Fruit fly (Drosophila melanogaster) whole organism, embryonic: Measurements from ENCODE around the gene BCAS2.

Experiments used
- Ada2b ChIP-seq: fragments of 200-800 bp; sonication (Bioruptor generic); IDR thresholded peaks from 2 replicates; pipeline ENCODE4 v1.3.6; 2022; ENCODE audit warnings: missing biosample characterization, missing genetic modification characterization
- Antp ChIP-seq: fragments of 200-800 bp; sonication (Bioruptor generic); optimal IDR thresholded peaks from 3 replicates; lab custom pipeline; 2016; ENCODE audit warnings: missing biosample characterization, missing genetic modification characterization
- CG10209 ChIP-seq: fragments of 200-800 bp; sonication (Bioruptor generic); optimal IDR thresholded peaks from 3 replicates; lab custom pipeline; 2017; ENCODE audit warnings: missing biosample characterization, mild to moderate bottlenecking, missing genetic modification characterization, missing genetic modification reagents
- CG10543 ChIP-seq: fragments of 200-800 bp; sonication (Bioruptor generic); optimal IDR thresholded peaks from 3 replicates; lab custom pipeline; 2017; ENCODE audit warnings: missing biosample characterization, mild to moderate bottlenecking, missing genetic modification characterization, moderate library complexity
- CG11247 ChIP-seq: fragments of 200-800 bp; sonication (Bioruptor generic); IDR thresholded peaks from 2 replicates; pipeline ENCODE4 v1.3.6; 2022; ENCODE audit warnings: missing biosample characterization, missing genetic modification characterization
- CG11456 ChIP-seq: fragments of 200-800 bp; sonication (Bioruptor generic); IDR thresholded peaks from 3 replicates; pipeline ENCODE4 v1.3.6; 2022; ENCODE audit warnings: missing biosample characterization, missing genetic modification characterization
- CG12299 ChIP-seq: fragments of 200-800 bp; sonication (Bioruptor generic); optimal IDR thresholded peaks from 2 replicates; lab custom pipeline; 2018; ENCODE audit warnings: missing biosample characterization, mild to moderate bottlenecking, missing genetic modification characterization
- CG13424 ChIP-seq: fragments of 200-800 bp; sonication (Bioruptor generic); optimal IDR thresholded peaks from 2 replicates; lab custom pipeline; 2019; ENCODE audit warnings: missing biosample characterization, mild to moderate bottlenecking, missing genetic modification characterization, moderate library complexity
- CG13624 ChIP-seq: fragments of 200-800 bp; sonication (Bioruptor generic); optimal IDR thresholded peaks from 2 replicates; lab custom pipeline; 2016; ENCODE audit warnings: missing biosample characterization, missing genetic modification characterization
- CG15514 ChIP-seq: fragments of 200-800 bp; sonication (Bioruptor generic); optimal IDR thresholded peaks from 3 replicates; lab custom pipeline; 2017; ENCODE audit warnings: missing biosample characterization, missing genetic modification characterization, mild to moderate bottlenecking, moderate library complexity, missing genetic modification reagents
- CG17361 ChIP-seq: fragments of 200-800 bp; sonication (Bioruptor generic); IDR thresholded peaks from 3 replicates; pipeline ENCODE4 v1.3.6; 2022; ENCODE audit warnings: missing biosample characterization, missing genetic modification characterization
- CG17612 ChIP-seq: fragments of 200-800 bp; sonication (Bioruptor generic); IDR thresholded peaks from 2 replicates; pipeline ENCODE4 v1.3.6; 2022; ENCODE audit warnings: missing biosample characterization, missing genetic modification characterization
- CG17912 ChIP-seq: fragments of 200-800 bp; sonication (Bioruptor generic); optimal IDR thresholded peaks from 2 replicates; lab custom pipeline; 2018; ENCODE audit warnings: missing biosample characterization, mild to moderate bottlenecking, missing genetic modification characterization
- CG1792 ChIP-seq: fragments of 200-800 bp; sonication (Bioruptor generic); optimal IDR thresholded peaks from 2 replicates; lab custom pipeline; 2016; ENCODE audit warnings: missing biosample characterization, missing genetic modification characterization
- CG32767 ChIP-seq: fragments of 200-800 bp; sonication (Bioruptor generic); IDR thresholded peaks from 2 replicates; pipeline ENCODE4 v1.3.6; 2022; ENCODE audit warnings: missing biosample characterization, missing genetic modification characterization
- CG3407 ChIP-seq: fragments of 200-800 bp; sonication (Bioruptor generic); optimal IDR thresholded peaks from 2 replicates; lab custom pipeline; 2018; ENCODE audit warnings: missing biosample characterization, mild to moderate bottlenecking, missing genetic modification characterization
- CG4328 ChIP-seq: fragments of 200-800 bp; sonication (Bioruptor generic); optimal IDR thresholded peaks from 3 replicates; lab custom pipeline; 2017; ENCODE audit warnings: missing biosample characterization, missing genetic modification reagents, missing genetic modification characterization
- CG43689 ChIP-seq: fragments of 200-800 bp; sonication (Bioruptor generic); IDR thresholded peaks from 2 replicates; pipeline ENCODE4 v1.3.6; 2022; ENCODE audit warnings: missing biosample characterization, missing genetic modification characterization
- CG5953 ChIP-seq: fragments of 200-800 bp; sonication (Bioruptor generic); IDR thresholded peaks from 2 replicates; pipeline ENCODE4 v1.3.6; 2022; ENCODE audit warnings: missing biosample characterization, missing genetic modification characterization
- CG7372 ChIP-seq: fragments of 200-800 bp; sonication (Bioruptor generic); IDR thresholded peaks from 2 replicates; pipeline ENCODE4 v1.3.6; 2022; ENCODE audit warnings: missing biosample characterization, missing genetic modification characterization
- CG8290 ChIP-seq, 3 experiments: fragments of 200-800 bp; sonication (Bioruptor generic); optimal IDR thresholded peaks; 2 replicates each; lab custom pipeline; 2016 to 2019; ENCODE audit warnings: missing biosample characterization in 3 of 3, missing genetic modification characterization in 3 of 3, mild to moderate bottlenecking in 2 of 3, moderate library complexity in 1 of 3
- CG8924 ChIP-seq: fragments of 200-800 bp; optimal IDR thresholded peaks from 3 replicates; lab custom pipeline; 2019; ENCODE audit warnings: missing biosample characterization, mild to moderate bottlenecking, missing genetic modification characterization, moderate library complexity
- CG9215 ChIP-seq: fragments of 200-800 bp; sonication (Bioruptor generic); IDR thresholded peaks from 2 replicates; pipeline ENCODE4 v1.3.6; 2022; ENCODE audit warnings: missing biosample characterization, missing genetic modification characterization
- CG9932 ChIP-seq: fragments of 200-800 bp; sonication (Bioruptor generic); IDR thresholded peaks from 2 replicates; pipeline ENCODE4 v1.3.6; 2022; ENCODE audit warnings: missing biosample characterization, missing genetic modification characterization
- Doc2 ChIP-seq: fragments of 200-800 bp; sonication (Bioruptor generic); IDR thresholded peaks from 2 replicates; pipeline ENCODE4 v1.3.6; 2022; ENCODE audit warnings: missing biosample characterization, missing genetic modification characterization
- E2f1 ChIP-seq: fragments of 200-800 bp; sonication (Bioruptor generic); IDR thresholded peaks from 2 replicates; pipeline ENCODE4 v1.3.6; 2022; ENCODE audit warnings: missing biosample characterization, missing genetic modification characterization
- Fer1 ChIP-seq: fragments of 200-800 bp; sonication (Bioruptor generic); optimal IDR thresholded peaks from 2 replicates; lab custom pipeline; 2017; ENCODE audit warnings: missing biosample characterization, mild to moderate bottlenecking, missing genetic modification characterization
- HmgZ ChIP-seq: fragments of 200-800 bp; sonication (Bioruptor generic); optimal IDR thresholded peaks from 2 replicates; lab custom pipeline; 2018; ENCODE audit warnings: missing biosample characterization, mild to moderate bottlenecking, missing genetic modification characterization
- Myb ChIP-seq: fragments of 200-800 bp; sonication (Bioruptor generic); optimal IDR thresholded peaks from 2 replicates; lab custom pipeline; 2016; ENCODE audit warnings: missing biosample characterization, missing genetic modification characterization
- Xbp1 ChIP-seq: fragments of 200-800 bp; sonication (Bioruptor generic); optimal IDR thresholded peaks from 3 replicates; lab custom pipeline; 2016; ENCODE audit warnings: missing biosample characterization, mild to moderate bottlenecking, missing genetic modification characterization
- ara ChIP-seq: fragments of 200-800 bp; sonication (Bioruptor generic); IDR thresholded peaks from 2 replicates; pipeline ENCODE4 v1.3.6; 2022; ENCODE audit warnings: missing biosample characterization, missing genetic modification characterization
- bsh ChIP-seq, 2 experiments: fragments of 200-800 bp; sonication (Bioruptor generic); optimal IDR thresholded peaks; 2 replicates each; lab custom pipeline; 2017 to 2018; ENCODE audit warnings: mild to moderate bottlenecking in 2 of 2, missing biosample characterization in 2 of 2, missing genetic modification characterization in 2 of 2, moderate library complexity in 1 of 2
- chm ChIP-seq: fragments of 200-800 bp; sonication (Bioruptor generic); IDR thresholded peaks from 2 replicates; pipeline ENCODE4 v1.3.6; 2022; ENCODE audit warnings: missing biosample characterization, missing genetic modification characterization
- chn ChIP-seq: fragments of 200-800 bp; sonication (Bioruptor generic); optimal IDR thresholded peaks from 2 replicates; lab custom pipeline; 2016; ENCODE audit warnings: missing biosample characterization, missing genetic modification characterization
- fd3F ChIP-seq: fragments of 200-800 bp; sonication (Bioruptor generic); optimal IDR thresholded peaks from 2 replicates; lab custom pipeline; 2018; ENCODE audit warnings: missing biosample characterization, mild to moderate bottlenecking, missing genetic modification characterization, moderate library complexity
- gcm2 ChIP-seq: fragments of 200-800 bp; sonication (Bioruptor generic); optimal IDR thresholded peaks from 2 replicates; lab custom pipeline; 2016; ENCODE audit warnings: missing biosample characterization, missing genetic modification characterization
- h ChIP-seq: fragments of >200 bp; optimal IDR thresholded peaks from 2 replicates; lab custom pipeline; 2017
- ham ChIP-seq: fragments of 200-800 bp; sonication (Bioruptor generic); IDR thresholded peaks from 2 replicates; pipeline ENCODE4 v1.3.6; 2022; ENCODE audit warnings: missing biosample characterization, missing genetic modification characterization
- kay ChIP-seq: fragments of 200-800 bp; sonication (Bioruptor generic); optimal IDR thresholded peaks from 2 replicates; lab custom pipeline; 2016; ENCODE audit warnings: missing biosample characterization, missing genetic modification characterization
- lilli ChIP-seq: fragments of 200-800 bp; sonication (Bioruptor generic); optimal IDR thresholded peaks from 3 replicates; lab custom pipeline; 2016; ENCODE audit warnings: missing biosample characterization, missing genetic modification characterization
- mam ChIP-seq: fragments of 200-800 bp; sonication (Bioruptor generic); optimal IDR thresholded peaks from 3 replicates; lab custom pipeline; 2016; ENCODE audit warnings: missing biosample characterization, missing genetic modification characterization
- mirr ChIP-seq: fragments of 200-800 bp; sonication (Bioruptor generic); optimal IDR thresholded peaks from 3 replicates; lab custom pipeline; 2018; ENCODE audit warnings: missing biosample characterization, mild to moderate bottlenecking, missing genetic modification characterization
- pan ChIP-seq, 4 experiments: fragments of >200 bp in 3 of 4; fragments of 200-800 bp in 1 of 4; sonication (Bioruptor generic) in 1 of 4; optimal IDR thresholded peaks in 3 of 4; IDR thresholded peaks in 1 of 4; 2 replicates each; pipeline versions ENCODE4 v1.3.6 to Lab custom; 2017 to 2022; ENCODE audit warnings: missing biosample characterization in 2 of 4, missing genetic modification characterization in 2 of 4, mixed read lengths in 1 of 4
- phol ChIP-seq: fragments of 200-800 bp; sonication (Bioruptor generic); optimal IDR thresholded peaks from 3 replicates; lab custom pipeline; 2018; ENCODE audit warnings: missing biosample characterization, mild to moderate bottlenecking, missing genetic modification characterization, moderate library complexity
- prd ChIP-seq, 3 experiments: fragments of >200 bp in 2 of 3; fragments of 200-800 bp in 1 of 3; sonication (Bioruptor generic) in 1 of 3; optimal IDR thresholded peaks in 2 of 3; IDR thresholded peaks in 1 of 3; 2 replicates in 2 of 3; 3 replicates in 1 of 3; pipeline versions ENCODE4 v1.3.6 to Lab custom; 2017 to 2022; ENCODE audit warnings: missing biosample characterization in 1 of 3, missing genetic modification characterization in 1 of 3
- ranshi ChIP-seq: fragments of 200-800 bp; sonication (Bioruptor generic); IDR thresholded peaks from 2 replicates; pipeline ENCODE4 v1.3.6; 2022; ENCODE audit warnings: missing biosample characterization, missing genetic modification characterization
- scrt ChIP-seq: fragments of 200-800 bp; sonication (Bioruptor generic); optimal IDR thresholded peaks from 2 replicates; lab custom pipeline; 2018; ENCODE audit warnings: missing biosample characterization, mild to moderate bottlenecking, missing genetic modification characterization, moderate library complexity
- sr ChIP-seq: fragments of 200-800 bp; sonication (Bioruptor generic); IDR thresholded peaks from 3 replicates; pipeline ENCODE4 v1.3.6; 2022; ENCODE audit warnings: missing biosample characterization, missing genetic modification characterization
- wdn ChIP-seq: fragments of 200-800 bp; sonication (Bioruptor generic); IDR thresholded peaks from 2 replicates; pipeline ENCODE4 v1.3.6; 2022; ENCODE audit warnings: missing biosample characterization, missing genetic modification characterization
- zfh1 ChIP-seq: fragments of 200-800 bp; sonication (Bioruptor generic); IDR thresholded peaks from 3 replicates; pipeline ENCODE4 v1.3.6; 2022; ENCODE audit warnings: missing biosample characterization, missing genetic modification characterization

Gene BCAS2

dm6 chr3R:27948421-27948906 is 26.3 kb upstream of the BCAS2 start, which contains the start of gene Gp93 (continued):
- TF ChIP-seq CG8924 (tag; lab: Kevin White, UChicago) (peak; percentile 70), phol (tag; lab: Kevin White, UChicago) (peak; percentile 59), CG7372 (GFP tag; lab: Robert Waterston, UW) (peak; percentile 40; the same call in 1 of the 2 replicates), CG17612 (GFP tag; lab: Robert Waterston, UW) (peak; percentile 48; the same call in 1 of the 2 replicates), CG1792 (GFP tag; lab: Kevin White, UChicago) (no peak), HmgZ (peak; percentile 48), prd (optimal IDR thresholded peaks at IDR 0.05; lab: Kevin White, UChicago) (no peak), prd (GFP tag; IDR thresholded peaks at IDR 0.05; lab: Robert Waterston, UW) (peak; percentile 80), fd3F (peak; percentile 42), lilli (GFP tag; lab: Kevin White, UChicago) (peak; percentile 66), bsh (GFP tag; optimal IDR thresholded peaks at IDR 0.05; lab: Kevin White, UChicago) (peak; percentile 20 to 53), mirr (peak; percentile 9), E2f1 (no peak), ara (GFP tag; lab: Robert Waterston, UW) (peak; percentile 68), Xbp1 (GFP tag; lab: Kevin White, UChicago) (peak; percentile 98), scrt (GFP tag; lab: Kevin White, UChicago) (no peak), CG10543 (GFP tag; lab: Kevin White, UChicago) (peak; percentile 8), wdn (0 out of 2 replicates have a peak, but pooled peaks have one; percentile 5), CG10209 (GFP tag; lab: Kevin White, UChicago) (no peak), chn (GFP tag; lab: Kevin White, UChicago) (peak; percentile 2), Ada2b (GFP tag; lab: Robert Waterston, UW) (no peak; the same call in 1 of the 2 replicates), CG3407 (GFP tag; lab: Kevin White, UChicago) (no peak), CG43689 (GFP tag; lab: Robert Waterston, UW) (no peak), Doc2 (no peak), sr (GFP tag; lab: Robert Waterston, UW) (no peak), Antp (GFP tag; lab: Kevin White, UChicago) (peak; percentile 21), CG8290 (GFP tag; optimal IDR thresholded peaks at IDR 0.05; lab: Kevin White, UChicago) (no peak), CG8290 (tag; optimal IDR thresholded peaks at IDR 0.05; lab: Kevin White, UChicago) (peak in 1 of 2 experiments; percentile 59), Fer1 (GFP tag; lab: Kevin White, UChicago) (peak; percentile 39), CG5953 (GFP tag; lab: Robert Waterston, UW) (no peak), CG9215 (GFP tag; lab: Robert Waterston, UW) (peak; percentile 62), CG11456 (GFP tag; lab: Robert Waterston, UW) (0 out of 3 replicates have a peak, but pooled peaks have one; percentile 43), mam (peak; percentile 54), CG11247 (GFP tag; lab: Robert Waterston, UW) (peak; percentile 64), chm (peak; percentile 59; the same call in 1 of the 2 replicates), CG13424 (peak; percentile 69), pan (optimal IDR thresholded peaks at IDR 0.05; lab: Kevin White, UChicago) (no peak), pan (GFP tag; optimal IDR thresholded peaks at IDR 0.05 in 1 of 2, IDR thresholded peaks at IDR 0.05 in 1 of 2) (peak in 1 of 2 experiments; percentile 67), ranshi (GFP tag; lab: Robert Waterston, UW) (0 out of 2 replicates have a peak, but pooled peaks have one; percentile 12), CG32767 (GFP tag; lab: Robert Waterston, UW) (no peak; the same call in 1 of the 2 replicates), kay (no peak), zfh1 (GFP tag; lab: Robert Waterston, UW) (peak; percentile 74; the same call in 2 of the 3 replicates), CG13624 (GFP tag; lab: Kevin White, UChicago) (no peak), CG12299 (tag; lab: Kevin White, UChicago) (no peak), h (lab: Kevin White, UChicago) (no peak), CG9932 (GFP tag; lab: Robert Waterston, UW) (peak; percentile 73), CG15514 (GFP tag; lab: Kevin White, UChicago) (peak; percentile 13), ham (GFP tag; lab: Robert Waterston, UW) (no peak), gcm2 (GFP tag; lab: Kevin White, UChicago) (no peak), CG17361 (GFP tag; lab: Robert Waterston, UW) (peak; percentile 85), CG4328 (GFP tag; lab: Kevin White, UChicago) (peak; percentile 45), Myb (GFP tag; lab: Kevin White, UChicago) (no peak), CG17912 (GFP tag; lab: Kevin White, UChicago) (no peak)
